Worm (Caenorhabditis elegans) whole organism, mixed stage, embryonic: ENCODE results near the gene F11G11.14.

Experiments
- hlh-1 ChIP-seq: fragments of 150-350 bp; optimal IDR thresholded peaks from 2 replicates; lab custom pipeline; 2014; ENCODE audit warnings: missing biosample characterization, missing genetic modification reagents, missing genetic modification characterization
- nhr-12 ChIP-seq: fragments of 150-350 bp; optimal IDR thresholded peaks from 2 replicates; lab custom pipeline; 2014; ENCODE audit warnings: missing biosample characterization, missing genetic modification characterization
- nhr-76 ChIP-seq: sonication (generic microtip); optimal IDR thresholded peaks from 2 replicates; lab custom pipeline; 2017; ENCODE audit warnings: missing biosample characterization, missing genetic modification characterization
- snpc-4 ChIP-seq: fragments of 150-350 bp; optimal IDR thresholded peaks from 2 replicates; lab custom pipeline; 2014; ENCODE audit warnings: missing biosample characterization, missing genetic modification characterization
- unc-62 ChIP-seq: fragments of 150-350 bp; optimal IDR thresholded peaks from 2 replicates; lab custom pipeline; 2014; ENCODE audit warnings: missing biosample characterization, missing genetic modification reagents, missing genetic modification characterization
- ztf-11 ChIP-seq: fragments of 150-350 bp; optimal IDR thresholded peaks from 2 replicates; lab custom pipeline; 2014; ENCODE audit warnings: missing biosample characterization, missing genetic modification characterization

DNA sequence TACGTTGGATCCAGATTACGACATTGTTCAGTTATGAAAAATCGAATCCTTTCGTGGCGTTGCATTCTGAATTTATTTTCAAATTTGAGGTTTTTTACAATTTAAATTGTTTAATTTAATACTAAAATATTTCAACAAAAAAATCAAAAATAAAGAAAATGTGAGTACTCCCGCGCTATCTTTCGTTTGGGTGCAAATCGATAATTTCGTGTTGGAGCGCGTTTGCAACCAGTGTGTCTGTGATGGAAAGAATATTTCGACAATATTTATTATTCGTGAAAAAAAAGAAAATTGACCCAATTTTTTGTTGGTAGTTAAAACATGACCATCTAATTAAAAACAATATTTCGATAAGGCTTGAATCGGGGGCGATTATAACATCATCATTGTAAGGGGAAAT, 38.6 kb downstream of the F11G11.14 start, which contains the start of gene R05F9.9:
- TF ChIP-seq unc-62 (GFP tag; lab: Kevin White, UChicago), result no peak
- no peak for TF ChIP-seq hlh-1 (tag; lab: Kevin White, UChicago)
- no peak for TF ChIP-seq snpc-4
- no peak for TF ChIP-seq nhr-76
- TF ChIP-seq ztf-11 (tag; lab: Kevin White, UChicago), result no peak
- TF ChIP-seq nhr-12, result no peak
